Worm (Caenorhabditis elegans): ENCODE measurements around the gene R13H4.6.

DNA sequence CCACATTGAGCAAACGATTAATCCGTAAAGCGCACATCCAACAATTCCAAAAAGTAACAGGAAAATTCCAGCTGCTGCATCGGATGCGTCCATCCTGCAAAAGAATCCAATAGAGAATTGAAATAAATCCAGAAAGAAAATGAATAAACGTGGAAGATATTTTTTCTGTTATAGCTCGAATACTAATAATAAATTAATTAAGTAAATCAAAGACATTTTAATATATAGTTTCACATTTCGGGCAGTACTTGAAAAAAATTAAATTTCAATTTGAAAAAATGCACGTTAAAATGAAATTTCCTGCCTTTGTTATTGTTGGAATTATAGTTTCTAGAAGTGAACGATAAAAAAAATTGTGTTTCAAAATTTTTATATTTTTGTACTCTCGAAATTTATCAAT lies 5.2 kb downstream of the R13H4.6 start, which contains the start of gene R13H4.7:
- no peak for TF ChIP-seq ztf-29 (GFP tag; IDR thresholded peaks at IDR 0.05)
- no peak for TF ChIP-seq ztf-23 (GFP tag; IDR thresholded peaks at IDR 0.05)
- TF ChIP-seq klf-2 (GFP tag; conservative IDR thresholded peaks at IDR 0.05): no peak
